Worm (Caenorhabditis elegans): Measurements from ENCODE around the gene T25B9.8.

The T25B9.8 gene

ce11 chrIV:10781346-10781745 is 13.3 kb upstream of the T25B9.8 start:
- TF ChIP-seq W03F9.2 (tag; optimal IDR thresholded peaks at IDR 0.05) (no peak), dao-5 (tag; optimal IDR thresholded peaks at IDR 0.05) (no peak), him-1 (tag; optimal IDR thresholded peaks at IDR 0.05) (no peak)

- TF ChIP-seq W03F9.2 (tag; optimal IDR thresholded peaks at IDR 0.05) (no peak), dao-5 (tag; optimal IDR thresholded peaks at IDR 0.05) (no peak), him-1 (tag; optimal IDR thresholded peaks at IDR 0.05) (no peak)
Measured at ce11 chrIV:10780583-10780982, 12.6 kb upstream of the T25B9.8 start, which contains the start of gene swt-3. swt-3 (minus strand) TSS chrIV:10780683.

ce11 chrIV:10779328-10779727 is 11.3 kb upstream of the T25B9.8 start:
- TF ChIP-seq him-1 (tag; optimal IDR thresholded peaks at IDR 0.05), result no peak
- TF ChIP-seq dao-5 (tag; optimal IDR thresholded peaks at IDR 0.05), result no peak
- no peak for TF ChIP-seq W03F9.2 (tag; optimal IDR thresholded peaks at IDR 0.05)

DNA sequence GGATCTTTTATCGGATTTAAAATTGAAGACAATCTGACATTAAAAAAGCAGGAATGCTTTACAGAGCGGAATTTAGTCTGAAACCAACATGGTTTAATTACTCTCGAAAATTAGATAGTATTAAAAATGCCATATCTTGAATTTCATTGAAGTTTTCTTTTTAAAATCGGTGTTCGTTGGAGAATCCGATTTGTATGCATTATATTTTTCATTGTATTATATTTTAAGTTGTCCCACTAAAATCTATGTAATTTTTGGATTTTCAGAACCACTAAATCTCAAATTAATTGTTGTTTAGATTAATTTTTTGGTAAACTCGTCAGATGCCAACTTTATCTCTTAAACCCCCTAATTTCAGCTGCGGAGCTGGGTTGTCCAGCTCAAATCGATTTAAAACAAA is 10.6 kb upstream of the T25B9.8 start:
- TF ChIP-seq dao-5 (tag; optimal IDR thresholded peaks at IDR 0.05), result no peak
- TF ChIP-seq him-1 (tag; optimal IDR thresholded peaks at IDR 0.05), result no peak
- TF ChIP-seq W03F9.2 (tag; optimal IDR thresholded peaks at IDR 0.05), result no peak

DNA sequence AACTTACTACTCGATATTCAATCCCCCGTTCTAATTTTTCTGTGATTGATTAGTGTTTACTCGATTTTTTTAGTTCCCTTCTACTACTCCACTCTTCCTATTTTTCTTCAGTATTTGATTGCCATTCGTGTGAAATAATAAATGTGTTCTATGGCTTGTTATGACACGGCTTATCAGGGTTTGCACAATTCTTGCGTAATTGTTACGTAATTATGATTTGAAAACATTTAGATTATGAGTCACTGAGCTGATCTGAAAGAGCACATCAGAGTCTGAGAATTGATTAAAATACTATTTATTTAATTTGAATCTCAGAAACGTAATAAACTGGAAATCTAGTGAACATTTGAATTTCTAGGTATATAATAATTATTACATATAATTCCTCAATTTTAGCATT is 9.6 kb upstream of the T25B9.8 start:
- TF ChIP-seq him-1 (tag; optimal IDR thresholded peaks at IDR 0.05) (no peak), W03F9.2 (tag; optimal IDR thresholded peaks at IDR 0.05) (no peak)

- no peak for TF ChIP-seq W03F9.2 (tag; optimal IDR thresholded peaks at IDR 0.05)
- TF ChIP-seq dao-5 (tag; optimal IDR thresholded peaks at IDR 0.05), result no peak
- no peak for TF ChIP-seq him-1 (tag; optimal IDR thresholded peaks at IDR 0.05)
Measured at ce11 chrIV:10777076-10777475, 9.1 kb upstream of the T25B9.8 start.

- TF ChIP-seq W03F9.2 (tag; optimal IDR thresholded peaks at IDR 0.05) (no peak), dao-5 (tag; optimal IDR thresholded peaks at IDR 0.05) (no peak)
Measured at ce11 chrIV:10773811-10774210, 5.8 kb upstream of the T25B9.8 start, which contains the start of gene inpp-1. inpp-1 (minus strand) TSS chrIV:10773911.

ce11 chrIV:10771296-10771695 is 3.3 kb upstream of the T25B9.8 start:
- TF ChIP-seq dao-5 (tag; optimal IDR thresholded peaks at IDR 0.05) (no peak), him-1 (tag; optimal IDR thresholded peaks at IDR 0.05) (no peak), W03F9.2 (tag; optimal IDR thresholded peaks at IDR 0.05) (no peak)

DNA sequence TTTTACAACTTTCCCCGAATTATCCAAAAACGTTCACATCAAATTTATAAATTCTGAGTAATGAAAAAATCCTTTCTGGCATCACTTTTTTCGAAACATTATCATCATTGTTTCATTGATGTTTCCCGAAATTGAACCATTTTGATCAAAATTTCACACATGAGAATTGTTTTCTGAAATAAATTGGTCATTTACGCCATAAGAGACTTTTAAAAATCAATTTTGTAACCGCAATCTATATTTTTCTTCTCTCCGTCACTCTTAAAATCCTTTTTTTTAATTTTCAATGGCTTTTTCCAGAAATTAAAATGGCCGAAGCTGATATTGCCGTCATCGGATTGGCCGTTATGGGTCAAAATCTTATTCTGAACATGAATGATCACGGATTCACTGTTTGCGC is 1.4 kb upstream of the T25B9.8 start, which contains the start of gene T25B9.9:
Gene T25B9.9 (plus strand): TSS at position 301 of the 400 bp plus-strand sequence.
- no peak for TF ChIP-seq him-1 (tag; optimal IDR thresholded peaks at IDR 0.05)
- no peak for TF ChIP-seq W03F9.2 (tag; optimal IDR thresholded peaks at IDR 0.05)
- TF ChIP-seq dao-5 (tag; optimal IDR thresholded peaks at IDR 0.05), result no peak

ce11 chrIV:10766071-10766470 is 1.9 kb downstream of the T25B9.8 start:
- TF ChIP-seq him-1 (tag; optimal IDR thresholded peaks at IDR 0.05), result no peak
- TF ChIP-seq W03F9.2 (tag; optimal IDR thresholded peaks at IDR 0.05), result peak; percentile 71

DNA sequence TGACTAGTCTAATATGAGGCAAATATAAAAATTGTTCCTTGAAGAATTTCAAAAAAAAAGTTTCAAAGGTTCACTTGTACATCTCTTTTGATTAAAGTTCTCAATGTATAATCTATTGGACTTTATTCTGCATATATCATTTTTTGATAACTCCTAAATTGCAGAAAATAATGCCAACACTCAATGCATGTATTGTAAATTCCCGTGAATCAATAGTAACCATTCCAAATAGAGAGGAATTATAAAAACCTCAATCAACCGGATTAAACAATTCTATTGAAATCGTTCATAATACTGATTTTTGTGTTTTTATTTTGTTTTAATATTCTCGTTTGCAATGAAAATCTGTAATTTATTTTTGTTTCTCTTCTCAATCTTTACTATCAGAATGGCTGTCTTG is 2.9 kb downstream of the T25B9.8 start, which contains the start of gene T25B9.12:
Gene T25B9.12 (plus strand): TSS at position 301 of the 400 bp plus-strand sequence.
- no peak for TF ChIP-seq dao-5 (tag; optimal IDR thresholded peaks at IDR 0.05)
- no peak for TF ChIP-seq him-1 (tag; optimal IDR thresholded peaks at IDR 0.05)
- no peak for TF ChIP-seq W03F9.2 (tag; optimal IDR thresholded peaks at IDR 0.05)

ce11 chrIV:10764206-10764605 is 3.8 kb downstream of the T25B9.8 start, which contains the start of gene T25B9.11:
T25B9.11 (plus strand) TSS chrIV:10764506.
- no peak for TF ChIP-seq him-1 (tag; optimal IDR thresholded peaks at IDR 0.05)
- TF ChIP-seq dao-5 (tag; optimal IDR thresholded peaks at IDR 0.05), result no peak
- no peak for TF ChIP-seq W03F9.2 (tag; optimal IDR thresholded peaks at IDR 0.05)

DNA sequence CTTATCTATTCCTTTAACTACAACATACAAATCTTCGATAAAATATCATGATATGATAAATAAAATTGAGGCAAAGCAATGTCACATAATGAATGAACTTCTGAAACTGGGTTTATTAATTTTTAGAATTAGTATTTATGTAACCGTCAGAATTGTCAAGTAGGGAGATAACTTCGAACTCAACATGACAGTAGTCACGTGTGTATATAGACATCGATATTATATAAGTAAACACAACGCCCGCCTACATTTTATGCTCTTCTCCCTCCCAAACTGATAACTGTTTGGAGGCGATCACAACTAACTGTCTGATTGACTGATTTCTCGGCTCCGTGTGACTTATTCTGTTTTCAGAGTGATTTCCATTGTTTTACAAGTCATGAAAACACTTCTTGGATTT is 6.7 kb downstream of the T25B9.8 start, which contains the start of gene ugt-54:
Gene ugt-54 (plus strand): TSS at position 355 of the 400 bp plus-strand sequence.
- no peak for TF ChIP-seq W03F9.2 (tag; optimal IDR thresholded peaks at IDR 0.05)
- no peak for TF ChIP-seq dao-5 (tag; optimal IDR thresholded peaks at IDR 0.05)
- no peak for TF ChIP-seq him-1 (tag; optimal IDR thresholded peaks at IDR 0.05)

DNA sequence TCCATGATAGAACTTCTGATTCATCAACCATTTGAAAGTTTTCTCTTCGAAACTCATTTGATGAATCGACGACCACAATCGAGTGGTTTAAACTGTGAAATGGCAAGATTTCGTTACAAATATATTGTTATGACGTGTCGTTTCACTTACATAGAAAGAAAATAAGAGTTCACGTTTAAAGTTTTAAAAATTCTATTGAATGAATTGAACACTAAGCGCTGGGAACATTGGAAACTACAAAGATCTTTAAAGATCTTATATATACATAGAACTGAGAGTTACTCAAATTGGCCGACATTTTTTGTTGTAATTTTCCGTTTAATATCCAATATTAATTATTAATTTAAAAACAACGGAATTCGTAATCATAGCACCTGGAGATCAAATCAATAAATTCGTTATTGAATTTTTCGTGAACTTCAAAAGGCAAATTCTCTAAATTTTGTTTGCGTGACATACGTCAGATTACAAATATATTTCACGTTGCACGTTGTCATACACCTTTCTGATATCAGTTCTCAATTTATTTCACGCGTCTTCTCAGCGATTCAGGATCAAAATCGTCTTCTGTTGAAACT is 10.3 kb downstream of the T25B9.8 start, which contains the start of the genes T25B9.4 and T25B9.6:
Gene T25B9.4 (minus strand): TSS at position 101 of the 578 bp plus-strand sequence.
Gene T25B9.6 (plus strand): TSS at position 528 of the 578 bp plus-strand sequence.
- TF ChIP-seq W03F9.2 (tag; optimal IDR thresholded peaks at IDR 0.05) (no peak), dao-5 (tag; optimal IDR thresholded peaks at IDR 0.05) (no peak), him-1 (tag; optimal IDR thresholded peaks at IDR 0.05) (no peak)

DNA sequence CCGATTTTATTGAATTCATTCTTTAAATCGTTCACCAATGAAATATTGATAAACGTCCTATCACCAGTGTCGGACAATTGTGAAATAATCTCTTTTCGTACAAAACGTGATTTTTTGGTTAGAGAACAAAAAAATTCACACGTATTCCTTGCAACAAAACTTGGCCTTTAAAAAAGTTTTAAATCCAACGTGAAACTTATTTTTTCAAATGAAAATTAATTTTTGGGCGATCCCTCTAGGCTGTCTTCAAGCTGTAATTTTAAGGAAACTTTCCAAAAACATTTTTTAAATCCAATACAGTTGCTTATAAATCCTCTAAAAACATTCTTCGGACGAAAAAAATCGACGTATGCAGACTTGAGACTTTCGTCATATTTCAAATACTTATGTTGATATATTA is 13.3 kb downstream of the T25B9.8 start, which contains the start of gene T25B9.5:
Gene T25B9.5 (minus strand): TSS at position 101 of the 400 bp plus-strand sequence.
- no peak for TF ChIP-seq dao-5 (tag; optimal IDR thresholded peaks at IDR 0.05)
- no peak for TF ChIP-seq W03F9.2 (tag; optimal IDR thresholded peaks at IDR 0.05)
